Worm (Caenorhabditis elegans): ENCODE results near the gene hint-3.

ce11 chrV:7745903-7746302, 14.4 kb upstream of the hint-3 start:
- TF ChIP-seq lin-35 (GFP tag; optimal IDR thresholded peaks at IDR 0.05): no peak
- no peak for TF ChIP-seq pha-4 (tag; optimal IDR thresholded peaks at IDR 0.05)
- TF ChIP-seq K11D2.4 (GFP tag; IDR thresholded peaks at IDR 0.05): no peak
- TF ChIP-seq C06A6.2 (GFP tag; conservative IDR thresholded peaks at IDR 0.05): no peak
- no peak for TF ChIP-seq sea-2 (GFP tag; IDR thresholded peaks at IDR 0.05)
- no peak for TF ChIP-seq snpc-4 (GFP tag; optimal IDR thresholded peaks at IDR 0.05)
- TF ChIP-seq snpc-4 (tag; optimal IDR thresholded peaks at IDR 0.05): no peak
- TF ChIP-seq tbp1 (GFP tag; optimal IDR thresholded peaks at IDR 0.05): no peak
- TF ChIP-seq mcd-1 (GFP tag; IDR thresholded peaks at IDR 0.05): no peak

Measured in whole organism, young adult.